Comparison of ENCODE assay signal across 6 worm cellular contexts in genomic region chrV:10246967-10247366, ce11.
TF ChIP-seq lines count a peak whose summit lies in the region.

No protein-coding gene starts in this region.

TF ChIP-seq in whole organism, L1 larva, 84 proteins besides CTCF, POLR2A, EP300 and RAD21 (continues in another document):
- no peak for TF ChIP-seq zip-4 (GFP tag; optimal IDR thresholded peaks at IDR 0.05; lab: Kevin White, UChicago)
- no peak for TF ChIP-seq pax-3 (tag; optimal IDR thresholded peaks at IDR 0.05; lab: Kevin White, UChicago)
- no peak for TF ChIP-seq nhr-237 (tag; optimal IDR thresholded peaks at IDR 0.05; lab: Kevin White, UChicago)
- peak; percentile 38 for TF ChIP-seq nhr-19 (GFP tag; conservative IDR thresholded peaks at IDR 0.05; lab: Robert Waterston, UW)
- peak; percentile 37 for TF ChIP-seq rnt-1 (tag; optimal IDR thresholded peaks at IDR 0.05; lab: Kevin White, UChicago)
- TF ChIP-seq lir-3 (tag; optimal IDR thresholded peaks at IDR 0.05; lab: Kevin White, UChicago; ENCODE audit: poor library complexity): no peak
- TF ChIP-seq mab-9 (GFP tag; IDR thresholded peaks at IDR 0.05; lab: Robert Waterston, UW): no peak
- no peak for TF ChIP-seq irx-1 (tag; optimal IDR thresholded peaks at IDR 0.05; lab: Kevin White, UChicago)
- no peak for TF ChIP-seq egl-27 (tag; optimal IDR thresholded peaks at IDR 0.05; lab: Kevin White, UChicago)
- TF ChIP-seq blmp-1 (tag; optimal IDR thresholded peaks at IDR 0.05; lab: Kevin White, UChicago): peak; percentile 8
- TF ChIP-seq sox-4 (tag; optimal IDR thresholded peaks at IDR 0.05; lab: Kevin White, UChicago): no peak
- TF ChIP-seq efl-1 (optimal IDR thresholded peaks at IDR 0.05; lab: Kevin White, UChicago): no peak
- TF ChIP-seq efl-1 (GFP tag; optimal IDR thresholded peaks at IDR 0.05 in 1 of 2; lab: Kevin White, UChicago): no peak
- TF ChIP-seq mdl-1 (tag; optimal IDR thresholded peaks at IDR 0.05; lab: Kevin White, UChicago): peak in 1 of 2 experiments; percentile 17
- TF ChIP-seq unc-30 (tag; optimal IDR thresholded peaks at IDR 0.05; lab: Kevin White, UChicago): no peak
- peak; percentile 22 for TF ChIP-seq lin-14 (GFP tag; optimal IDR thresholded peaks at IDR 0.05; lab: Kevin White, UChicago)

TF ChIP-seq in whole organism, L2 larva, 48 proteins besides CTCF, POLR2A, EP300 and RAD21:
- TF ChIP-seq mdl-1 (tag; optimal IDR thresholded peaks at IDR 0.05; lab: Kevin White, UChicago) (peak in 1 of 2 experiments; percentile 15), ceh-16 (tag; optimal IDR thresholded peaks at IDR 0.05; lab: Kevin White, UChicago) (no peak), gmeb-1 (tag; optimal IDR thresholded peaks at IDR 0.05; lab: Kevin White, UChicago) (no peak), nhr-6 (tag; optimal IDR thresholded peaks at IDR 0.05; lab: Kevin White, UChicago) (no peak), ama-1 (optimal IDR thresholded peaks at IDR 0.05; lab: Kevin White, UChicago) (no peak), blmp-1 (tag; optimal IDR thresholded peaks at IDR 0.05; lab: Kevin White, UChicago; ENCODE audit: insufficient read depth) (no peak), sma-9 (GFP tag; optimal IDR thresholded peaks at IDR 0.05; lab: Kevin White, UChicago) (peak; percentile 0), sma-9 (tag; optimal IDR thresholded peaks at IDR 0.05; lab: Kevin White, UChicago) (no peak), nhr-11 (tag; optimal IDR thresholded peaks at IDR 0.05; lab: Kevin White, UChicago) (no peak), ztf-11 (tag; optimal IDR thresholded peaks at IDR 0.05; lab: Kevin White, UChicago) (no peak)

TF ChIP-seq in whole organism, L3 larva, 47 proteins besides CTCF, POLR2A, EP300 and RAD21:
- TF ChIP-seq aly-2 (tag; optimal IDR thresholded peaks at IDR 0.05; lab: Kevin White, UChicago): no peak
- no peak for TF ChIP-seq pqm-1 (tag; optimal IDR thresholded peaks at IDR 0.05; lab: Kevin White, UChicago)
- peak; percentile 19 for TF ChIP-seq elt-2 (tag; optimal IDR thresholded peaks at IDR 0.05; lab: Kevin White, UChicago)
- TF ChIP-seq tbx-2 (tag; optimal IDR thresholded peaks at IDR 0.05; lab: Kevin White, UChicago): no peak
- TF ChIP-seq nhr-25 (tag; optimal IDR thresholded peaks at IDR 0.05; lab: Kevin White, UChicago): no peak
- TF ChIP-seq hmg-11 (tag; optimal IDR thresholded peaks at IDR 0.05; lab: Kevin White, UChicago): peak; percentile 38
- TF ChIP-seq ceh-9 (tag; optimal IDR thresholded peaks at IDR 0.05; lab: Kevin White, UChicago): no peak
- no peak for TF ChIP-seq zag-1 (tag; optimal IDR thresholded peaks at IDR 0.05; lab: Kevin White, UChicago)
- TF ChIP-seq daf-12 (tag; optimal IDR thresholded peaks at IDR 0.05; lab: Kevin White, UChicago): no peak
- TF ChIP-seq lin-39 (tag; optimal IDR thresholded peaks at IDR 0.05; lab: Kevin White, UChicago): peak; percentile 13
- no peak for TF ChIP-seq lsy-12 (tag; optimal IDR thresholded peaks at IDR 0.05; lab: Kevin White, UChicago)
- peak; percentile 67 for TF ChIP-seq pha-4 (tag; optimal IDR thresholded peaks at IDR 0.05; lab: Kevin White, UChicago)
- TF ChIP-seq snpc-4 (tag; optimal IDR thresholded peaks at IDR 0.05; lab: Kevin White, UChicago): peak; percentile 10
- TF ChIP-seq nfya-1 (tag; optimal IDR thresholded peaks at IDR 0.05; lab: Kevin White, UChicago; ENCODE audit: insufficient read depth): peak; percentile 41
- TF ChIP-seq eor-1 (tag; optimal IDR thresholded peaks at IDR 0.05; lab: Kevin White, UChicago): no peak
- no peak for TF ChIP-seq nhr-76 (tag; optimal IDR thresholded peaks at IDR 0.05; lab: Kevin White, UChicago)
- TF ChIP-seq ztf-11 (tag; optimal IDR thresholded peaks at IDR 0.05; lab: Kevin White, UChicago): no peak
TF ChIP-seq in whole organism, L3 larva: peak in this region for 6.

TF ChIP-seq in whole organism, L4 larva, 104 proteins besides CTCF, POLR2A, EP300 and RAD21 (continues in another document):
- TF ChIP-seq mdt-29 (GFP tag; IDR thresholded peaks at IDR 0.05; lab: Robert Waterston, UW) (no peak), ctbp-1 (GFP tag; IDR thresholded peaks at IDR 0.05; lab: Robert Waterston, UW) (no peak), lin-39 (tag; optimal IDR thresholded peaks at IDR 0.05; lab: Kevin White, UChicago) (no peak), ama-1 (optimal IDR thresholded peaks at IDR 0.05; lab: Kevin White, UChicago) (peak; percentile 1), rbr-2 (tag; optimal IDR thresholded peaks at IDR 0.05; lab: Kevin White, UChicago) (peak; percentile 21), spr-1 (tag; optimal IDR thresholded peaks at IDR 0.05; lab: Kevin White, UChicago) (no peak), daf-19 (GFP tag; conservative IDR thresholded peaks at IDR 0.05; lab: Robert Waterston, UW) (no peak), aha-1 (tag; lab: Kevin White, UChicago) (no peak), nhr-111 (GFP tag; optimal IDR thresholded peaks at IDR 0.05; lab: Kevin White, UChicago) (no peak), aly-2 (tag; optimal IDR thresholded peaks at IDR 0.05; lab: Kevin White, UChicago) (no peak), fkh-10 (GFP tag; optimal IDR thresholded peaks at IDR 0.05; lab: Kevin White, UChicago) (no peak), T20F7.1 (GFP tag; optimal IDR thresholded peaks at IDR 0.05; lab: Kevin White, UChicago) (no peak), daf-12 (tag; optimal IDR thresholded peaks at IDR 0.05; lab: Kevin White, UChicago) (no peak), lin-13 (GFP tag; optimal IDR thresholded peaks at IDR 0.05; lab: Kevin White, UChicago) (no peak), lsy-2 (tag; optimal IDR thresholded peaks at IDR 0.05; lab: Kevin White, UChicago) (no peak), zip-11 (GFP tag; IDR thresholded peaks at IDR 0.05; lab: Robert Waterston, UW) (no peak), gei-8 (GFP tag; optimal IDR thresholded peaks at IDR 0.05; lab: Kevin White, UChicago) (no peak), Y5F2A.4 (GFP tag; optimal IDR thresholded peaks at IDR 0.05; lab: Kevin White, UChicago) (no peak), lin-15B (tag; optimal IDR thresholded peaks at IDR 0.05; lab: Kevin White, UChicago) (no peak), dmd-9 (GFP tag; IDR thresholded peaks at IDR 0.05; lab: Robert Waterston, UW) (no peak)

TF ChIP-seq in whole organism, mixed stage, embryonic, 35 proteins besides CTCF, POLR2A, EP300 and RAD21:
- TF ChIP-seq pha-4 (tag; optimal IDR thresholded peaks at IDR 0.05; lab: Kevin White, UChicago) (peak; percentile 75), zip-8 (tag; optimal IDR thresholded peaks at IDR 0.05; lab: Kevin White, UChicago) (no peak)
TF ChIP-seq in whole organism, mixed stage, embryonic: peak in this region for 1.

TF ChIP-seq in whole organism, young adult, 124 proteins besides CTCF, POLR2A, EP300 and RAD21:
- 0 out of 2 replicates have a peak, but pooled peaks have one; percentile 48 for TF ChIP-seq ceh-40 (GFP tag; IDR thresholded peaks at IDR 0.05; lab: Robert Waterston, UW)
- TF ChIP-seq let-526 (GFP tag; IDR thresholded peaks at IDR 0.05; lab: Robert Waterston, UW): peak; percentile 10; the same call in 1 of the 2 replicates
- 0 out of 2 replicates have a peak, but pooled peaks have one; percentile 47 for TF ChIP-seq egl-44 (GFP tag; IDR thresholded peaks at IDR 0.05; lab: Robert Waterston, UW)
- TF ChIP-seq F23B12.7 (tag; optimal IDR thresholded peaks at IDR 0.05; lab: Kevin White, UChicago; ENCODE audit: insufficient read depth): no peak
- no peak for TF ChIP-seq him-1 (tag; optimal IDR thresholded peaks at IDR 0.05; lab: Kevin White, UChicago)
- no peak for TF ChIP-seq tlf-1 (GFP tag; optimal IDR thresholded peaks at IDR 0.05; lab: Kevin White, UChicago)
- 0 out of 2 replicates have a peak, but pooled peaks have one; percentile 25 for TF ChIP-seq nfyb-1 (GFP tag; IDR thresholded peaks at IDR 0.05; lab: Robert Waterston, UW)
- no peak for TF ChIP-seq ZK185.1 (tag; optimal IDR thresholded peaks at IDR 0.05; lab: Kevin White, UChicago; ENCODE audit: poor library complexity, severe bottlenecking)
- TF ChIP-seq lin-26 (GFP tag; IDR thresholded peaks at IDR 0.05; lab: Robert Waterston, UW): peak; percentile 44; the same call in 1 of the 2 replicates
- no peak for TF ChIP-seq repo-1 (tag; optimal IDR thresholded peaks at IDR 0.05; lab: Kevin White, UChicago)
- no peak for TF ChIP-seq ceh-91 (GFP tag; IDR thresholded peaks at IDR 0.05; lab: Robert Waterston, UW)
- TF ChIP-seq snpc-1.1 (tag; optimal IDR thresholded peaks at IDR 0.05; lab: Kevin White, UChicago; ENCODE audit: insufficient read depth): no peak
- peak; percentile 17; the same call in 1 of the 2 replicates for TF ChIP-seq hmg-1.2 (GFP tag; IDR thresholded peaks at IDR 0.05; lab: Robert Waterston, UW)
- peak; percentile 82 for TF ChIP-seq zfh-2 (GFP tag; conservative IDR thresholded peaks at IDR 0.05; lab: Robert Waterston, UW)
- no peak for TF ChIP-seq chd-7 (tag; optimal IDR thresholded peaks at IDR 0.05; lab: Kevin White, UChicago)
- TF ChIP-seq D2030.7 (GFP tag; IDR thresholded peaks at IDR 0.05; lab: Robert Waterston, UW): 0 out of 2 replicates have a peak, but pooled peaks have one; percentile 5
- TF ChIP-seq dox-1 (GFP tag; IDR thresholded peaks at IDR 0.05; lab: Robert Waterston, UW): 0 out of 2 replicates have a peak, but pooled peaks have one; percentile 9
- TF ChIP-seq madf-10 (tag; optimal IDR thresholded peaks at IDR 0.05; lab: Kevin White, UChicago): no peak
- TF ChIP-seq ceh-100 (GFP tag; IDR thresholded peaks at IDR 0.05; lab: Robert Waterston, UW): no peak
TF ChIP-seq in whole organism, young adult: peak in this region for 9.
